Worm (Caenorhabditis elegans) whole organism, L4 larva: ENCODE results near the gene Y54E2A.7.

Experiments
- T26A8.4 ChIP-seq: fragments of 200-800 bp; sonication (Bioruptor generic); IDR thresholded peaks from 2 replicates; pipeline ENCODE4 v1.3.6; 2022; ENCODE audit warnings: missing genetic modification characterization, missing compliant biosample characterization
- Y48G9A.11 ChIP-seq: fragments of 200-800 bp; sonication (Bioruptor generic); IDR thresholded peaks from 2 replicates; pipeline ENCODE4 v1.3.6; 2022; ENCODE audit warnings: missing genetic modification reagents, missing genetic modification characterization, missing compliant biosample characterization
- ama-1 ChIP-seq: fragments of 150-350 bp; optimal IDR thresholded peaks from 2 replicates; lab custom pipeline; 2014; ENCODE audit warnings: inconsistent platforms, mixed read lengths
- arid-1 ChIP-seq: fragments of 200-800 bp; sonication (Bioruptor generic); conservative IDR thresholded peaks from 2 replicates; pipeline ENCODE4 v1.3.6; 2022; ENCODE audit warnings: missing genetic modification reagents, missing genetic modification characterization, missing compliant biosample characterization
- ceh-20 ChIP-seq: fragments of 200-800 bp; sonication (Bioruptor generic); IDR thresholded peaks from 2 replicates; pipeline ENCODE4 v1.3.6; 2022; ENCODE audit warnings: missing genetic modification reagents, missing genetic modification characterization, missing compliant biosample characterization
- ctbp-1 ChIP-seq: fragments of 200-800 bp; sonication (Bioruptor generic); IDR thresholded peaks from 2 replicates; pipeline ENCODE4 v1.3.6; 2022; ENCODE audit warnings: missing genetic modification reagents, missing genetic modification characterization, missing compliant biosample characterization
- daf-19 ChIP-seq: fragments of 200-800 bp; sonication (Bioruptor generic); conservative IDR thresholded peaks from 2 replicates; pipeline ENCODE4 v1.3.6; 2022; ENCODE audit warnings: missing genetic modification characterization, missing compliant biosample characterization
- daf-8 ChIP-seq: fragments of 200-800 bp; sonication (Bioruptor generic); IDR thresholded peaks from 2 replicates; pipeline ENCODE4 v1.3.6; 2022; ENCODE audit warnings: missing genetic modification characterization, missing compliant biosample characterization
- dmd-6 ChIP-seq: fragments of 200-800 bp; sonication (Bioruptor generic); IDR thresholded peaks from 2 replicates; pipeline ENCODE4 v1.3.6; 2022; ENCODE audit warnings: missing genetic modification reagents, missing genetic modification characterization, missing compliant biosample characterization
- dmd-9 ChIP-seq: fragments of 200-800 bp; sonication (Bioruptor generic); IDR thresholded peaks from 2 replicates; pipeline ENCODE4 v1.3.6; 2022; ENCODE audit warnings: missing genetic modification reagents, missing genetic modification characterization, missing compliant biosample characterization
- dpl-1 ChIP-seq: fragments of 150-350 bp; optimal IDR thresholded peaks from 2 replicates; lab custom pipeline; 2014; ENCODE audit warnings: missing biosample characterization, missing genetic modification reagents, missing genetic modification characterization
- duxl-1 ChIP-seq: sonication (generic microtip); optimal IDR thresholded peaks from 2 replicates; lab custom pipeline; 2016; ENCODE audit warnings: mild to moderate bottlenecking, missing genetic modification characterization, moderate library complexity, missing compliant biosample characterization; ENCODE audit not compliant: poor library complexity
- dve-1 ChIP-seq: sonication (generic microtip); optimal IDR thresholded peaks from 2 replicates; lab custom pipeline; 2017; ENCODE audit warnings: antibody characterized with exemption, mild to moderate bottlenecking, missing genetic modification characterization, missing compliant biosample characterization; ENCODE audit not compliant: insufficient read depth
- egl-27 ChIP-seq: sonication (generic microtip); optimal IDR thresholded peaks from 3 replicates; lab custom pipeline; 2017; ENCODE audit warnings: missing biosample characterization, missing genetic modification reagents, missing genetic modification characterization
- hif-1 ChIP-seq, 2 experiments: sonication (generic microtip); optimal IDR thresholded peaks; 2 replicates each; lab custom pipeline; 2016 to 2017; ENCODE audit warnings: missing compliant biosample characterization in 2 of 2, missing genetic modification characterization in 2 of 2, missing genetic modification reagents in 2 of 2, missing genotype in 2 of 2, mild to moderate bottlenecking in 1 of 2
- hlh-11 ChIP-seq: fragments of 200-800 bp; sonication (Bioruptor generic); optimal IDR thresholded peaks from 2 replicates; lab custom pipeline; 2018; ENCODE audit warnings: mild to moderate bottlenecking, missing genetic modification characterization, missing compliant biosample characterization
- hlh-30 ChIP-seq: sonication (generic microtip); optimal IDR thresholded peaks from 2 replicates; lab custom pipeline; 2017; ENCODE audit warnings: antibody characterized with exemption, mild to moderate bottlenecking, missing genetic modification characterization, missing compliant biosample characterization; ENCODE audit not compliant: insufficient read depth
- hmg-1.1 ChIP-seq: fragments of 200-800 bp; sonication (Bioruptor generic); IDR thresholded peaks from 2 replicates; pipeline ENCODE4 v1.3.6; 2022; ENCODE audit warnings: missing genetic modification reagents, missing genetic modification characterization, missing compliant biosample characterization
- lin-13 ChIP-seq: fragments of 150-350 bp; optimal IDR thresholded peaks from 2 replicates; lab custom pipeline; 2014; ENCODE audit warnings: missing biosample characterization, missing genetic modification reagents, missing genetic modification characterization
- lin-38 ChIP-seq: fragments of 200-800 bp; sonication (Bioruptor generic); IDR thresholded peaks from 2 replicates; pipeline ENCODE4 v1.3.6; 2022; ENCODE audit warnings: missing genetic modification reagents, missing genetic modification characterization, missing compliant biosample characterization
- lir-3 ChIP-seq: sonication (generic microtip); optimal IDR thresholded peaks from 2 replicates; lab custom pipeline; 2016; ENCODE audit warnings: mild to moderate bottlenecking, missing genetic modification characterization, missing compliant biosample characterization
- lsy-2 ChIP-seq, 2 experiments: fragments of 150-350 bp in 1 of 2; sonication (generic microtip) in 1 of 2; optimal IDR thresholded peaks; 2 replicates each; lab custom pipeline; 2014 to 2017; ENCODE audit warnings: missing biosample characterization in 2 of 2, missing genetic modification characterization in 2 of 2
- mdt-29 ChIP-seq: fragments of 200-800 bp; sonication (Bioruptor generic); IDR thresholded peaks from 2 replicates; pipeline ENCODE4 v1.3.6; 2022; ENCODE audit warnings: missing genetic modification reagents, missing genetic modification characterization, missing compliant biosample characterization
- mep-1 ChIP-seq: fragments of 150-350 bp; sonication (generic microtip); optimal IDR thresholded peaks from 3 replicates; lab custom pipeline; 2014; ENCODE audit warnings: missing biosample characterization, missing genetic modification characterization
- mes-2 ChIP-seq: sonication (generic microtip); optimal IDR thresholded peaks from 2 replicates; lab custom pipeline; 2016; ENCODE audit warnings: missing genotype, mild to moderate bottlenecking, missing genetic modification characterization, missing compliant biosample characterization; ENCODE audit not compliant: poor library complexity, severe bottlenecking
- nhr-11 ChIP-seq: fragments of 150-350 bp; optimal IDR thresholded peaks from 2 replicates; lab custom pipeline; 2014; ENCODE audit warnings: missing biosample characterization, missing genetic modification characterization
- nhr-111 ChIP-seq: fragments of 200-800 bp; sonication (Bioruptor generic); optimal IDR thresholded peaks from 2 replicates; lab custom pipeline; 2018; ENCODE audit warnings: mild to moderate bottlenecking, missing genetic modification characterization, missing compliant biosample characterization
- nhr-28 ChIP-seq: fragments of 150-350 bp; optimal IDR thresholded peaks from 2 replicates; lab custom pipeline; 2014; ENCODE audit warnings: missing biosample characterization, missing genetic modification characterization
- nhr-42 ChIP-seq: fragments of 200-800 bp; sonication (Bioruptor generic); IDR thresholded peaks from 2 replicates; pipeline ENCODE4 v1.3.6; 2022; ENCODE audit warnings: missing genetic modification characterization, missing compliant biosample characterization
- nhr-6 ChIP-seq: fragments of 150-350 bp; optimal IDR thresholded peaks from 2 replicates; lab custom pipeline; 2014; ENCODE audit warnings: missing biosample characterization, missing genetic modification characterization
- nhr-77 ChIP-seq: fragments of 150-350 bp; optimal IDR thresholded peaks from 2 replicates; lab custom pipeline; 2014; ENCODE audit warnings: missing biosample characterization, missing genetic modification characterization
- pha-4 ChIP-seq, 2 experiments: fragments of 150-350 bp in 1 of 2; fragments of 200-800 bp in 1 of 2; sonication (Bioruptor generic) in 1 of 2; IDR thresholded peaks in 1 of 2; optimal IDR thresholded peaks in 1 of 2; 2 replicates each; pipeline versions ENCODE4 v1.3.6 to Lab custom; 2014 to 2022; ENCODE audit warnings: missing genetic modification characterization in 2 of 2, missing genetic modification reagents in 2 of 2, missing biosample characterization in 1 of 2, missing compliant biosample characterization in 1 of 2
- php-3 ChIP-seq: fragments of 200-800 bp; sonication (Bioruptor generic); IDR thresholded peaks from 2 replicates; pipeline ENCODE4 v1.3.6; 2022; ENCODE audit warnings: missing genetic modification reagents, missing genetic modification characterization, missing compliant biosample characterization
- rbr-2 ChIP-seq: sonication (generic microtip); optimal IDR thresholded peaks from 2 replicates; lab custom pipeline; 2016; ENCODE audit warnings: missing genotype, missing genetic modification characterization, missing compliant biosample characterization
- unc-130 ChIP-seq: sonication (generic microtip); optimal IDR thresholded peaks from 2 replicates; lab custom pipeline; 2016; ENCODE audit warnings: missing genetic modification reagents, missing genetic modification characterization, missing compliant biosample characterization
- unc-39 ChIP-seq: sonication (generic microtip); optimal IDR thresholded peaks from 2 replicates; lab custom pipeline; 2017; ENCODE audit warnings: missing biosample characterization, missing genetic modification characterization
- unc-62 ChIP-seq, 3 experiments: fragments of 150-350 bp in 1 of 3; sonication (generic microtip); optimal IDR thresholded peaks in 2 of 3; peaks in 1 of 3; 1 replicate in 1 of 3; 2 replicates in 2 of 3; lab custom pipeline; 2014 to 2017; ENCODE audit warnings: missing biosample characterization in 3 of 3, missing genetic modification characterization in 3 of 3, missing genetic modification reagents in 3 of 3, missing genotype in 1 of 3
- zfp-2 ChIP-seq: sonication (generic microtip); optimal IDR thresholded peaks from 2 replicates; lab custom pipeline; 2016; ENCODE audit warnings: mild to moderate bottlenecking, missing genetic modification characterization, missing compliant biosample characterization

Gene Y54E2A.7

DNA sequence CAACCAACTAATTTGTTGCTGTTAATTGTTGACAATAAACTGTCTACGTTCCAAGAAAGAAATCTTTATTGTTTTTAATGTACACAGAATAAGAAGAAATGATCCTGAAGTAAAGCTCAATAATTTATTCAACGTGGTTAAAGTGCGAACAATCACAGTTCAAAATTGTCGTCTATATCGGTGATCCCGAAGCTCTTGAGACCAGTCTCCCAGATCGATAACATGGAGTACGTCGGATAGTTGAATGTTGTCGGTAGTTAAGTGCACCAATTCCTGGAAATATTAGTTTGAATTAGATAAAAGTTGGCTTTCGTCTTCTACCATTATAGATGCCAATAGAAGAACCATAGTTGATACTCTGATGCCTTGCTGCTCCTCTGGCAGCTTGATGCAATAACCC, 43.3 kb upstream of the Y54E2A.7 start:
- no peak for TF ChIP-seq zfp-2 (tag; lab: Kevin White, UChicago)
- TF ChIP-seq T26A8.4 (GFP tag; lab: Robert Waterston, UW): no peak
- 0 out of 2 replicates have a peak, but pooled peaks have one; percentile 20 for TF ChIP-seq mdt-29 (GFP tag; lab: Robert Waterston, UW)
- TF ChIP-seq pha-4 (GFP tag; IDR thresholded peaks at IDR 0.05; lab: Robert Waterston, UW): 0 out of 2 replicates have a peak, but pooled peaks have one; percentile 5
- no peak for TF ChIP-seq pha-4 (tag; optimal IDR thresholded peaks at IDR 0.05; lab: Kevin White, UChicago)
- no peak for TF ChIP-seq unc-130
- TF ChIP-seq ctbp-1: 0 out of 2 replicates have a peak, but pooled peaks have one; percentile 29
- TF ChIP-seq dve-1 (tag; lab: Kevin White, UChicago): no peak
- TF ChIP-seq nhr-42 (GFP tag; lab: Robert Waterston, UW): 0 out of 2 replicates have a peak, but pooled peaks have one; percentile 22
- TF ChIP-seq lin-38: 0 out of 2 replicates have a peak, but pooled peaks have one; percentile 11
- TF ChIP-seq Y48G9A.11 (GFP tag; lab: Robert Waterston, UW): peak; percentile 30; the same call in 1 of the 2 replicates
- no peak for TF ChIP-seq php-3 (GFP tag; lab: Robert Waterston, UW)

- TF ChIP-seq unc-39: no peak
- peak; percentile 47 for TF ChIP-seq ama-1 (lab: Kevin White, UChicago)
- peak; percentile 38 for TF ChIP-seq hlh-11 (tag; lab: Kevin White, UChicago)
- no peak for TF ChIP-seq arid-1
- TF ChIP-seq egl-27: no peak
- no peak for TF ChIP-seq unc-62 (GFP tag; optimal IDR thresholded peaks at IDR 0.05 in 1 of 2; lab: Kevin White, UChicago)
- no peak for TF ChIP-seq unc-62 (tag; optimal IDR thresholded peaks at IDR 0.05; lab: Kevin White, UChicago)
- TF ChIP-seq lir-3 (tag; lab: Kevin White, UChicago): no peak
- peak; percentile 57 for TF ChIP-seq lin-13 (GFP tag; lab: Kevin White, UChicago)
- TF ChIP-seq nhr-28 (tag; lab: Kevin White, UChicago): peak; percentile 35
- peak; percentile 87 for TF ChIP-seq dpl-1 (GFP tag; lab: Kevin White, UChicago)
- peak; percentile 57 for TF ChIP-seq lin-38
- peak; percentile 18 for TF ChIP-seq rbr-2 (tag; lab: Kevin White, UChicago)
- TF ChIP-seq dmd-9 (GFP tag; lab: Robert Waterston, UW): no peak
- TF ChIP-seq nhr-111 (GFP tag; lab: Kevin White, UChicago): no peak
- TF ChIP-seq ceh-20: no peak
- TF ChIP-seq unc-130: no peak
- TF ChIP-seq mes-2: peak; percentile 68
- peak; percentile 75 for TF ChIP-seq nhr-77 (tag; lab: Kevin White, UChicago)
- peak; percentile 74 for TF ChIP-seq hlh-30 (tag; lab: Kevin White, UChicago)
- TF ChIP-seq hif-1 (tag; optimal IDR thresholded peaks at IDR 0.05; lab: Kevin White, UChicago): peak in 1 of 2 experiments; percentile 44
- no peak for TF ChIP-seq daf-8 (GFP tag; lab: Robert Waterston, UW)
- no peak for TF ChIP-seq daf-19 (GFP tag; lab: Robert Waterston, UW)
- TF ChIP-seq lsy-2 (tag; optimal IDR thresholded peaks at IDR 0.05; lab: Kevin White, UChicago): peak in 1 of 2 experiments; percentile 86
- TF ChIP-seq dve-1 (tag; lab: Kevin White, UChicago): peak; percentile 64
- peak; percentile 11 for TF ChIP-seq nhr-11 (tag; lab: Kevin White, UChicago)
- TF ChIP-seq duxl-1: peak; percentile 10
- TF ChIP-seq pha-4 (GFP tag; IDR thresholded peaks at IDR 0.05; lab: Robert Waterston, UW): 0 out of 2 replicates have a peak, but pooled peaks have one; percentile 18
- peak; percentile 84 for TF ChIP-seq pha-4 (tag; optimal IDR thresholded peaks at IDR 0.05; lab: Kevin White, UChicago)
- TF ChIP-seq dmd-6 (GFP tag; lab: Robert Waterston, UW): peak; percentile 30; the same call in 1 of the 2 replicates
- TF ChIP-seq mep-1: peak; percentile 62
- peak; percentile 47; the same call in 1 of the 2 replicates for TF ChIP-seq hmg-1.1 (GFP tag; lab: Robert Waterston, UW)
- TF ChIP-seq nhr-6 (tag; lab: Kevin White, UChicago): peak; percentile 42
Observed at ce11 chrII:14814894-14815568, 42.2 kb upstream of the Y54E2A.7 start, which contains the start of gene W01D2.1. Gene W01D2.1 (plus strand): TSS chrII:14815518.
